Fruit fly (Drosophila melanogaster) whole organism, embryonic: ENCODE measurements around the gene CG33230.

ENCODE experiments used
- Bdp1 ChIP-seq: fragments of 200-800 bp; sonication (Bioruptor generic); optimal IDR thresholded peaks from 3 replicates; lab custom pipeline; 2016; ENCODE audit warnings: missing biosample characterization, missing genetic modification characterization
- C15 ChIP-seq: fragments of 200-800 bp; sonication (Bioruptor generic); IDR thresholded peaks from 3 replicates; pipeline ENCODE4 v1.3.6; 2022; ENCODE audit warnings: missing biosample characterization, missing genetic modification characterization
- CG1024 ChIP-seq: fragments of 200-800 bp; sonication (Bioruptor generic); IDR thresholded peaks from 2 replicates; pipeline ENCODE4 v1.3.6; 2022; ENCODE audit warnings: missing biosample characterization, missing genetic modification characterization
- CG11695 ChIP-seq: fragments of 200-800 bp; sonication (Bioruptor generic); IDR thresholded peaks from 3 replicates; pipeline ENCODE4 v1.3.6; 2022; ENCODE audit warnings: missing biosample characterization, missing genetic modification characterization
- CG11696 ChIP-seq: fragments of 200-800 bp; sonication (Bioruptor generic); IDR thresholded peaks from 2 replicates; pipeline ENCODE4 v1.3.6; 2022; ENCODE audit warnings: missing biosample characterization, missing genetic modification characterization
- CG13775 ChIP-seq: fragments of 200-800 bp; sonication (Bioruptor generic); optimal IDR thresholded peaks from 3 replicates; lab custom pipeline; 2017; ENCODE audit warnings: missing biosample characterization, mild to moderate bottlenecking, missing genetic modification characterization
- CG13894 ChIP-seq: fragments of 200-800 bp; sonication (Bioruptor generic); optimal IDR thresholded peaks from 3 replicates; lab custom pipeline; 2018; ENCODE audit warnings: missing biosample characterization, mild to moderate bottlenecking, missing genetic modification characterization, moderate library complexity
- CG15011 ChIP-seq: fragments of 200-800 bp; sonication (Bioruptor generic); optimal IDR thresholded peaks from 3 replicates; lab custom pipeline; 2018; ENCODE audit warnings: missing biosample characterization, mild to moderate bottlenecking, missing genetic modification characterization
- CG15514 ChIP-seq: fragments of 200-800 bp; sonication (Bioruptor generic); optimal IDR thresholded peaks from 3 replicates; lab custom pipeline; 2017; ENCODE audit warnings: missing biosample characterization, missing genetic modification characterization, mild to moderate bottlenecking, moderate library complexity, missing genetic modification reagents
- CG1647 ChIP-seq: fragments of 200-800 bp; sonication (Bioruptor generic); optimal IDR thresholded peaks from 3 replicates; lab custom pipeline; 2016; ENCODE audit warnings: missing biosample characterization, missing genetic modification characterization
- CG16779 ChIP-seq: fragments of 200-800 bp; sonication (Bioruptor generic); IDR thresholded peaks from 2 replicates; pipeline ENCODE4 v1.3.6; 2022; ENCODE audit warnings: missing biosample characterization, missing genetic modification characterization
- CG16863 ChIP-seq: fragments of 200-800 bp; sonication (Bioruptor generic); optimal IDR thresholded peaks from 3 replicates; lab custom pipeline; 2016; ENCODE audit warnings: missing biosample characterization, missing genetic modification characterization
- CG17612 ChIP-seq: fragments of 200-800 bp; sonication (Bioruptor generic); IDR thresholded peaks from 2 replicates; pipeline ENCODE4 v1.3.6; 2022; ENCODE audit warnings: missing biosample characterization, missing genetic modification characterization
- CG18599 ChIP-seq: fragments of 200-800 bp; sonication (Bioruptor generic); optimal IDR thresholded peaks from 3 replicates; lab custom pipeline; 2017; ENCODE audit warnings: missing biosample characterization, missing genetic modification characterization, mild to moderate bottlenecking, moderate library complexity, missing genetic modification reagents
- CG2116 ChIP-seq: fragments of 200-800 bp; sonication (Bioruptor generic); optimal IDR thresholded peaks from 3 replicates; lab custom pipeline; 2018; ENCODE audit warnings: missing biosample characterization, mild to moderate bottlenecking, missing genetic modification characterization
- CG2129 ChIP-seq: fragments of 200-800 bp; sonication (Bioruptor generic); IDR thresholded peaks from 2 replicates; pipeline ENCODE4 v1.3.6; 2022; ENCODE audit warnings: missing biosample characterization, missing genetic modification characterization; ENCODE audit not compliant: partially characterized antibody
- CG30403 ChIP-seq: fragments of 200-800 bp; sonication (Bioruptor generic); optimal IDR thresholded peaks from 3 replicates; lab custom pipeline; 2016; ENCODE audit warnings: missing biosample characterization, missing genetic modification characterization
- CG3281 ChIP-seq: fragments of 200-800 bp; sonication (Bioruptor generic); optimal IDR thresholded peaks from 3 replicates; lab custom pipeline; 2017; ENCODE audit warnings: missing biosample characterization, mild to moderate bottlenecking, missing genetic modification characterization
- CG4820 ChIP-seq: fragments of 200-800 bp; sonication (Bioruptor generic); optimal IDR thresholded peaks from 3 replicates; lab custom pipeline; 2016; ENCODE audit warnings: missing biosample characterization, missing genetic modification characterization
- CG5245 ChIP-seq: fragments of 200-800 bp; sonication (Bioruptor generic); optimal IDR thresholded peaks from 3 replicates; lab custom pipeline; 2016; ENCODE audit warnings: missing biosample characterization, missing genetic modification characterization
- CG6654 ChIP-seq: fragments of 200-800 bp; sonication (Bioruptor generic); optimal IDR thresholded peaks from 2 replicates; lab custom pipeline; 2017; ENCODE audit warnings: missing biosample characterization, mild to moderate bottlenecking, missing genetic modification characterization
- CG7556 ChIP-seq: fragments of 200-800 bp; sonication (Bioruptor generic); optimal IDR thresholded peaks from 2 replicates; lab custom pipeline; 2017; ENCODE audit warnings: missing biosample characterization, mild to moderate bottlenecking, missing genetic modification characterization
- CG8089 ChIP-seq: fragments of 200-800 bp; sonication (Bioruptor generic); optimal IDR thresholded peaks from 3 replicates; lab custom pipeline; 2016; ENCODE audit warnings: missing biosample characterization, missing genetic modification characterization
- CG9215 ChIP-seq: fragments of 200-800 bp; sonication (Bioruptor generic); IDR thresholded peaks from 2 replicates; pipeline ENCODE4 v1.3.6; 2022; ENCODE audit warnings: missing biosample characterization, missing genetic modification characterization
- CG9797 ChIP-seq: fragments of 200-800 bp; sonication (Bioruptor generic); optimal IDR thresholded peaks from 3 replicates; lab custom pipeline; 2018; ENCODE audit warnings: missing biosample characterization, mild to moderate bottlenecking, missing genetic modification characterization
- Dad ChIP-seq: fragments of 200-800 bp; sonication (Bioruptor generic); optimal IDR thresholded peaks from 3 replicates; lab custom pipeline; 2016; ENCODE audit warnings: missing biosample characterization, missing genetic modification characterization
- Deaf1 ChIP-seq: fragments of 200-800 bp; optimal IDR thresholded peaks from 3 replicates; lab custom pipeline; 2019; ENCODE audit warnings: missing biosample characterization, mild to moderate bottlenecking, missing genetic modification characterization, moderate library complexity
- Drgx ChIP-seq: fragments of 200-800 bp; sonication (Bioruptor generic); IDR thresholded peaks from 2 replicates; pipeline ENCODE4 v1.3.6; 2022; ENCODE audit warnings: missing biosample characterization, missing genetic modification characterization
- E2f2 ChIP-seq: fragments of 200-800 bp; sonication (Bioruptor generic); IDR thresholded peaks from 2 replicates; pipeline ENCODE4 v1.3.6; 2022; ENCODE audit warnings: missing biosample characterization, missing genetic modification characterization
- Elba2 ChIP-seq: fragments of 200-800 bp; sonication (Bioruptor generic); optimal IDR thresholded peaks from 3 replicates; lab custom pipeline; 2016; ENCODE audit warnings: missing biosample characterization, missing genetic modification characterization
- H15 ChIP-seq: fragments of 200-800 bp; sonication (Bioruptor generic); IDR thresholded peaks from 3 replicates; pipeline ENCODE4 v1.3.6; 2022; ENCODE audit warnings: missing biosample characterization, missing genetic modification characterization
- Nf-YC ChIP-seq: fragments of 200-800 bp; optimal IDR thresholded peaks from 3 replicates; lab custom pipeline; 2019; ENCODE audit warnings: missing biosample characterization, mild to moderate bottlenecking, missing genetic modification characterization, moderate library complexity
- Opbp ChIP-seq: fragments of 200-800 bp; sonication (Bioruptor generic); IDR thresholded peaks from 3 replicates; pipeline ENCODE4 v1.3.6; 2022; ENCODE audit warnings: missing biosample characterization, missing genetic modification characterization; ENCODE audit not compliant: partially characterized antibody
- Ravus ChIP-seq: fragments of 200-800 bp; sonication (Bioruptor generic); IDR thresholded peaks from 2 replicates; pipeline ENCODE4 v1.3.6; 2022; ENCODE audit warnings: missing biosample characterization, missing genetic modification characterization
- aop ChIP-seq: fragments of 200-800 bp; sonication (Bioruptor generic); IDR thresholded peaks from 2 replicates; pipeline ENCODE4 v1.3.6; 2022; ENCODE audit warnings: missing biosample characterization, missing genetic modification characterization
- ap ChIP-seq: fragments of 200-800 bp; sonication (Bioruptor generic); IDR thresholded peaks from 2 replicates; pipeline ENCODE4 v1.3.6; 2022; ENCODE audit warnings: missing biosample characterization, missing genetic modification characterization
- br ChIP-seq: fragments of >200 bp; optimal IDR thresholded peaks from 2 replicates; lab custom pipeline; 2017
- en ChIP-seq: fragments of 200-800 bp; sonication (Bioruptor generic); optimal IDR thresholded peaks from 2 replicates; lab custom pipeline; 2016; ENCODE audit warnings: missing biosample characterization, missing genetic modification characterization
- esg ChIP-seq: fragments of 200-800 bp; sonication (Bioruptor generic); conservative IDR thresholded peaks from 2 replicates; pipeline ENCODE4 v1.3.6; 2022; ENCODE audit warnings: missing biosample characterization, missing genetic modification characterization
- gce ChIP-seq: fragments of 200-800 bp; sonication (Bioruptor generic); IDR thresholded peaks from 3 replicates; pipeline ENCODE4 v1.3.6; 2022; ENCODE audit warnings: missing biosample characterization, missing genetic modification characterization
- gcm ChIP-seq: fragments of 200-800 bp; sonication (Bioruptor generic); optimal IDR thresholded peaks from 2 replicates; lab custom pipeline; 2019; ENCODE audit warnings: missing biosample characterization, mild to moderate bottlenecking, missing genetic modification characterization, moderate library complexity
- insv ChIP-seq, 2 experiments: fragments of 200-800 bp; sonication (Bioruptor generic); optimal IDR thresholded peaks; 3 replicates each; lab custom pipeline; 2016 to 2018; ENCODE audit warnings: missing biosample characterization in 2 of 2, missing genetic modification characterization in 2 of 2
- lilli ChIP-seq: fragments of 200-800 bp; sonication (Bioruptor generic); optimal IDR thresholded peaks from 3 replicates; lab custom pipeline; 2016; ENCODE audit warnings: missing biosample characterization, missing genetic modification characterization
- lola ChIP-seq, 3 experiments: fragments of >200 bp in 2 of 3; fragments of 200-800 bp in 1 of 3; sonication (Bioruptor generic) in 1 of 3; optimal IDR thresholded peaks; 2 replicates each; lab custom pipeline; 2017 to 2019; ENCODE audit warnings: missing biosample characterization in 3 of 3, missing genetic modification characterization in 3 of 3, mild to moderate bottlenecking in 1 of 3, moderate library complexity in 1 of 3
- mirr ChIP-seq: fragments of 200-800 bp; sonication (Bioruptor generic); optimal IDR thresholded peaks from 3 replicates; lab custom pipeline; 2018; ENCODE audit warnings: missing biosample characterization, mild to moderate bottlenecking, missing genetic modification characterization
- nau ChIP-seq: fragments of 200-800 bp; sonication (Bioruptor generic); optimal IDR thresholded peaks from 3 replicates; lab custom pipeline; 2017; ENCODE audit warnings: missing biosample characterization, mild to moderate bottlenecking, missing genetic modification characterization, missing genetic modification reagents
- ranshi ChIP-seq: fragments of 200-800 bp; sonication (Bioruptor generic); IDR thresholded peaks from 2 replicates; pipeline ENCODE4 v1.3.6; 2022; ENCODE audit warnings: missing biosample characterization, missing genetic modification characterization
- scrt ChIP-seq: fragments of 200-800 bp; sonication (Bioruptor generic); optimal IDR thresholded peaks from 2 replicates; lab custom pipeline; 2018; ENCODE audit warnings: missing biosample characterization, mild to moderate bottlenecking, missing genetic modification characterization, moderate library complexity
- ssp ChIP-seq: fragments of 200-800 bp; sonication (Bioruptor generic); IDR thresholded peaks from 2 replicates; pipeline ENCODE4 v1.3.6; 2022; ENCODE audit warnings: missing biosample characterization, missing genetic modification characterization
- stc ChIP-seq: fragments of 200-800 bp; sonication (Bioruptor generic); IDR thresholded peaks from 2 replicates; pipeline ENCODE4 v1.3.6; 2022; ENCODE audit warnings: missing biosample characterization, missing genetic modification characterization
- ttk ChIP-seq: fragments of 200-800 bp; sonication (Bioruptor generic); IDR thresholded peaks from 2 replicates; pipeline ENCODE4 v2.1.2; 2022; ENCODE audit warnings: missing biosample characterization, missing genetic modification characterization

The CG33230 gene

dm6 chr3L:1647276-1647919 lies 29.2 kb downstream of the CG33230 start, which contains the start of the genes CG17249 and Bro (continued):
- TF ChIP-seq E2f2 (GFP tag; lab: Robert Waterston, UW) (peak; percentile 97), CG17612 (no peak), Opbp (GFP tag; lab: Robert Waterston, UW) (peak; percentile 52; the same call in 1 of the 3 replicates), CG7556 (GFP tag; lab: Kevin White, UChicago) (no peak), Deaf1 (tag; lab: Kevin White, UChicago) (no peak), en (GFP tag; lab: Kevin White, UChicago) (no peak), ap (GFP tag; lab: Robert Waterston, UW) (no peak), gcm (GFP tag; lab: Kevin White, UChicago) (no peak), CG11695 (no peak), CG11696 (no peak), CG2129 (GFP tag; lab: Robert Waterston, UW) (no peak), lola (GFP tag; optimal IDR thresholded peaks at IDR 0.05; lab: Kevin White, UChicago) (no peak), Ravus (no peak), Elba2 (peak; percentile 91), CG15514 (peak; percentile 85), Drgx (GFP tag; lab: Robert Waterston, UW) (no peak), stc (GFP tag; lab: Robert Waterston, UW) (no peak), CG8089 (GFP tag; lab: Kevin White, UChicago) (peak; percentile 28), CG9797 (GFP tag; lab: Kevin White, UChicago) (peak; percentile 62), CG1024 (no peak; the same call in 1 of the 2 replicates), CG4820 (GFP tag; lab: Kevin White, UChicago) (no peak), gce (GFP tag; lab: Robert Waterston, UW) (no peak), ttk (GFP tag; lab: Robert Waterston, UW) (no peak), lilli (GFP tag; lab: Kevin White, UChicago) (peak; percentile 72), esg (GFP tag; lab: Robert Waterston, UW) (no peak), CG9215 (GFP tag; lab: Robert Waterston, UW) (no peak), CG13775 (no peak), nau (GFP tag; lab: Kevin White, UChicago) (no peak), mirr (GFP tag; lab: Kevin White, UChicago) (no peak), CG13894 (tag; lab: Kevin White, UChicago) (no peak), Nf-YC (tag; lab: Kevin White, UChicago) (no peak), ssp (GFP tag; lab: Robert Waterston, UW) (no peak), Bdp1 (GFP tag; lab: Kevin White, UChicago) (peak; percentile 48), CG1647 (GFP tag; lab: Kevin White, UChicago) (peak; percentile 15), Dad (GFP tag; lab: Kevin White, UChicago) (peak; percentile 8), CG18599 (no peak), CG30403 (GFP tag; lab: Kevin White, UChicago) (peak; percentile 22), insv (GFP tag; optimal IDR thresholded peaks at IDR 0.05; lab: Kevin White, UChicago) (no peak), br (lab: Kevin White, UChicago) (no peak), CG16863 (GFP tag; lab: Kevin White, UChicago) (peak; percentile 42), scrt (peak; percentile 62), CG6654 (GFP tag; lab: Kevin White, UChicago) (no peak), aop (no peak), C15 (GFP tag; lab: Robert Waterston, UW) (0 out of 3 replicates have a peak, but pooled peaks have one; percentile 11), CG2116 (GFP tag; lab: Kevin White, UChicago) (peak; percentile 45), CG5245 (GFP tag; lab: Kevin White, UChicago) (no peak), CG15011 (GFP tag; lab: Kevin White, UChicago) (no peak), H15 (GFP tag; lab: Robert Waterston, UW) (no peak), CG3281 (GFP tag; lab: Kevin White, UChicago) (no peak), ranshi (GFP tag; lab: Robert Waterston, UW) (no peak), CG16779 (GFP tag; lab: Robert Waterston, UW) (no peak)
